Worm (Caenorhabditis elegans): Measurements from ENCODE around the gene C45G9.5.

DNA sequence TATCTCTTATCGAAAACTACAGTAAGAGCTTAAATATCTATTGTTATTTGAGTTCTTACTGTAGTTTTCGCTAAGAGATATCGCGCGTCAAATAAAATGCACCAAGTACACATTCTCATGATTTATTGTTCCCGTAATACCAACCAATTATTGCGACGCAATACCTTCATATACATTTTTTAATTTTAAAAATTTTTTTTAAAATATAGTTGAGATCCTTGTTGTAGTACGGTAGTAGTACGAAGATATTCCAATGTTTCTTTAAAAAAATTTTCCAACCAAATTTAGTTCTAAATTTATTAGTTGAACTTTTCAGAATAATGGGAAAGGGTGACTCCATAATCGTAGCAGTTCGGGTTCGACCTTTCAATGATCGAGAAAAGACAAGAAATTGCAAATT, 17.3 kb upstream of the C45G9.5 start, which contains the start of gene klp-6:
- TF ChIP-seq flt-1 (GFP tag; IDR thresholded peaks at IDR 0.05): no peak
- TF ChIP-seq ref-1 (GFP tag; conservative IDR thresholded peaks at IDR 0.05): no peak
